In the genomic region with DNA sequence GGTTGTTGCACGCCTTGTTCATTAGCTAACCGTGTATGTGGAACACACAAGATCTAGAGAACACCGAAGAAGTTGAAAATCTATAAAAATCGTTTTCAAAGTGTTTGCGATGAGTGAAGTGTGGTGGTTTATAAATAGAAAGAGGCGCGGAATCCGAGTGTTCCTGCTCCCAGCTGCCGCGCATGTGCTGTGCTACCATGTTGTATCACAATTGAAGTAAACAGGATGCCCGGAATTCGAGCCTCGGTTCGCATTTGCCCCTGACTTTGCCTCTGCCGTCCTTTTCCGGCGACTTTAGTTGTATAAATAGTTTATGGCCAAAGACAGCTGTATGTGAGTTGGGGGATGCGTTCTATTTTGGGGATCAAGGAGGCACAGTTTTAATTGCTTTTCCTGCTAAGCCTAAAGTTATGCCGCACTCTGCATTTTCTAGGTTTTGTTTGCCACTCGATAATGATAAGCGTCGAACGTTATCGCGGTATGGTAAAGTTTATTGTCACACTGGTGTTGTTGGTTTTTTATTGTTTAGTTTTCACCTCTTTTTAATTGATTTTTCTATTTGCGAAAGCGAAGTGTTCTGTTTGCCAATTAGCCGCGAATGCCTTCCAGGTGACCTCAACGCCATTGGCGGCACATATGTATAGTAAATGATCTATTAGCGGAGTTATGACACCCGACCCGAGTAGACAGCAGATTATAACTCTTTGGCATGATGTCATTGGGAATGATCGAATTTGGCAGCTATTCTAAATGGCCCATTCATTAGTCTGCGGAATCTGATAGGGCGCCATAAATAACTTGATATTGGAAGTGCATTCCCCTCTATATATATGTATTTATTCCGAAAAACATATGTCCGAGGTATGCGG, we compare ENCODE assay signal across 2 fruit fly cellular contexts.
TF ChIP-seq lines count a peak whose summit lies in the region.

No protein-coding gene starts in this region.

TF ChIP-seq in whole organism, embryonic, 481 proteins besides CTCF, POLR2A, EP300 and RAD21 (continued from another document and continues in another):
- TF ChIP-seq CG5245 (GFP tag; optimal IDR thresholded peaks at IDR 0.05; lab: Kevin White, UChicago) (no peak), Doc3 (GFP tag; IDR thresholded peaks at IDR 0.05; lab: Robert Waterston, UW; ENCODE audit: partially characterized antibody) (no peak), CG8765 (GFP tag; IDR thresholded peaks at IDR 0.05; lab: Robert Waterston, UW) (no peak), pnt (GFP tag; optimal IDR thresholded peaks at IDR 0.05; lab: Kevin White, UChicago) (no peak), sens (GFP tag; lab: Kevin White, UChicago) (peak; percentile 8), CG18599 (GFP tag; optimal IDR thresholded peaks at IDR 0.05; lab: Kevin White, UChicago) (no peak), Nf-YB (GFP tag; optimal IDR thresholded peaks at IDR 0.05; lab: Kevin White, UChicago) (peak; percentile 61), Mrtf (GFP tag; IDR thresholded peaks at IDR 0.05; lab: Robert Waterston, UW) (no peak), jumu (GFP tag; optimal IDR thresholded peaks at IDR 0.05; lab: Kevin White, UChicago) (no peak), ham (GFP tag; IDR thresholded peaks at IDR 0.05; lab: Robert Waterston, UW) (no peak), CG17385 (GFP tag; optimal IDR thresholded peaks at IDR 0.05; lab: Kevin White, UChicago) (no peak), luna (GFP tag; optimal IDR thresholded peaks at IDR 0.05; lab: Kevin White, UChicago) (no peak), CG12769 (tag; optimal IDR thresholded peaks at IDR 0.05; lab: Kevin White, UChicago) (no peak), CG15269 (tag; optimal IDR thresholded peaks at IDR 0.05; lab: Kevin White, UChicago) (no peak), row (GFP tag; IDR thresholded peaks at IDR 0.05; lab: Robert Waterston, UW) (no peak), CG4360 (GFP tag; IDR thresholded peaks at IDR 0.05; lab: Robert Waterston, UW) (no peak), CG2678 (tag; optimal IDR thresholded peaks at IDR 0.05; lab: Kevin White, UChicago) (peak; percentile 22), CG6272 (GFP tag; IDR thresholded peaks at IDR 0.05; lab: Robert Waterston, UW) (no peak), sima (GFP tag; optimal IDR thresholded peaks at IDR 0.05; lab: Kevin White, UChicago) (no peak), pzg (GFP tag; optimal IDR thresholded peaks at IDR 0.05; lab: Kevin White, UChicago) (no peak), fd64A (GFP tag; optimal IDR thresholded peaks at IDR 0.05; lab: Kevin White, UChicago) (no peak), Mad (GFP tag; optimal IDR thresholded peaks at IDR 0.05; lab: Kevin White, UChicago) (no peak), sqz (GFP tag; optimal IDR thresholded peaks at IDR 0.05; lab: Kevin White, UChicago) (no peak), Nf-YC (tag; optimal IDR thresholded peaks at IDR 0.05; lab: Kevin White, UChicago) (peak; percentile 69), Dref (GFP tag; IDR thresholded peaks at IDR 0.05; lab: Robert Waterston, UW) (no peak), Doc2 (GFP tag; IDR thresholded peaks at IDR 0.05; lab: Robert Waterston, UW) (no peak), Fer3 (tag; optimal IDR thresholded peaks at IDR 0.05; lab: Kevin White, UChicago) (no peak), CG12155 (GFP tag; optimal IDR thresholded peaks at IDR 0.05; lab: Kevin White, UChicago) (no peak), CG7963 (GFP tag; IDR thresholded peaks at IDR 0.05; lab: Robert Waterston, UW; ENCODE audit: partially characterized antibody) (no peak; the same call in 2 of the 3 replicates), corto (GFP tag; optimal IDR thresholded peaks at IDR 0.05; lab: Kevin White, UChicago) (no peak), disco-r (GFP tag; optimal IDR thresholded peaks at IDR 0.05; lab: Kevin White, UChicago) (no peak), CG11504 (tag; optimal IDR thresholded peaks at IDR 0.05; lab: Kevin White, UChicago) (no peak), pb (GFP tag; optimal IDR thresholded peaks at IDR 0.05; lab: Kevin White, UChicago) (no peak), hbn (GFP tag; IDR thresholded peaks at IDR 0.05; lab: Robert Waterston, UW; ENCODE audit: partially characterized antibody) (no peak), CG9727 (GFP tag; optimal IDR thresholded peaks at IDR 0.05; lab: Kevin White, UChicago) (no peak), Ravus (GFP tag; IDR thresholded peaks at IDR 0.05; lab: Robert Waterston, UW) (no peak), Tbp (GFP tag; optimal IDR thresholded peaks at IDR 0.05; lab: Kevin White, UChicago) (no peak), D (optimal IDR thresholded peaks at IDR 0.05; lab: Kevin White, UChicago) (no peak), D (GFP tag; optimal IDR thresholded peaks at IDR 0.05; lab: Kevin White, UChicago) (no peak), CG4707 (GFP tag; optimal IDR thresholded peaks at IDR 0.05; lab: Kevin White, UChicago) (no peak), CG2129 (GFP tag; IDR thresholded peaks at IDR 0.05; lab: Robert Waterston, UW; ENCODE audit: partially characterized antibody) (no peak), jigr1 (GFP tag; IDR thresholded peaks at IDR 0.05; lab: Robert Waterston, UW) (no peak), CrebB (tag; optimal IDR thresholded peaks at IDR 0.05; lab: Kevin White, UChicago) (peak; percentile 1), CG14965 (GFP tag; optimal IDR thresholded peaks at IDR 0.05; lab: Kevin White, UChicago; ENCODE audit: borderline replicate concordance) (no peak), E2f2 (GFP tag; IDR thresholded peaks at IDR 0.05; lab: Robert Waterston, UW) (no peak), Dbx (GFP tag; IDR thresholded peaks at IDR 0.05; lab: Robert Waterston, UW) (no peak), exex (tag; optimal IDR thresholded peaks at IDR 0.05; lab: Kevin White, UChicago) (peak; percentile 94), Xrp1 (GFP tag; IDR thresholded peaks at IDR 0.05; lab: Robert Waterston, UW) (0 out of 2 replicates have a peak, but pooled peaks have one; percentile 13), Sry-β (GFP tag; optimal IDR thresholded peaks at IDR 0.05; lab: Kevin White, UChicago) (no peak), CG6813 (GFP tag; optimal IDR thresholded peaks at IDR 0.05; lab: Kevin White, UChicago) (no peak), Poxn (GFP tag; IDR thresholded peaks at IDR 0.05; lab: Robert Waterston, UW) (no peak), ind (GFP tag; optimal IDR thresholded peaks at IDR 0.05; lab: Kevin White, UChicago) (no peak), onecut (GFP tag; IDR thresholded peaks at IDR 0.05; lab: Robert Waterston, UW) (no peak), sug (tag; optimal IDR thresholded peaks at IDR 0.05; lab: Kevin White, UChicago) (peak; percentile 35), CG1024 (GFP tag; IDR thresholded peaks at IDR 0.05; lab: Robert Waterston, UW) (no peak), CG12104 (GFP tag; optimal IDR thresholded peaks at IDR 0.05; lab: Kevin White, UChicago) (no peak), GATAe (GFP tag; conservative IDR thresholded peaks at IDR 0.05; lab: Robert Waterston, UW) (peak; percentile 53), CG4424 (GFP tag; optimal IDR thresholded peaks at IDR 0.05; lab: Kevin White, UChicago) (no peak), CG8478 (optimal IDR thresholded peaks at IDR 0.05; lab: Kevin White, UChicago) (no peak), CG30431 (GFP tag; optimal IDR thresholded peaks at IDR 0.05; lab: Kevin White, UChicago) (no peak), BEAF-32 (GFP tag; optimal IDR thresholded peaks at IDR 0.05; lab: Kevin White, UChicago) (no peak), slbo (GFP tag; IDR thresholded peaks at IDR 0.05; lab: Robert Waterston, UW) (no peak), hth (optimal IDR thresholded peaks at IDR 0.05; lab: Kevin White, UChicago) (no peak), Ssrp (tag; optimal IDR thresholded peaks at IDR 0.05; lab: Kevin White, UChicago) (no peak)

TF ChIP-seq in whole organism, prepupa, 60 proteins besides CTCF, POLR2A, EP300 and RAD21 (continued from another document):
- TF ChIP-seq vri (GFP tag; optimal IDR thresholded peaks at IDR 0.05; lab: Kevin White, UChicago): peak; percentile 70
